Fruit fly (Drosophila melanogaster): Measurements from ENCODE around the gene CG11920.

The CG11920 gene

DNA sequence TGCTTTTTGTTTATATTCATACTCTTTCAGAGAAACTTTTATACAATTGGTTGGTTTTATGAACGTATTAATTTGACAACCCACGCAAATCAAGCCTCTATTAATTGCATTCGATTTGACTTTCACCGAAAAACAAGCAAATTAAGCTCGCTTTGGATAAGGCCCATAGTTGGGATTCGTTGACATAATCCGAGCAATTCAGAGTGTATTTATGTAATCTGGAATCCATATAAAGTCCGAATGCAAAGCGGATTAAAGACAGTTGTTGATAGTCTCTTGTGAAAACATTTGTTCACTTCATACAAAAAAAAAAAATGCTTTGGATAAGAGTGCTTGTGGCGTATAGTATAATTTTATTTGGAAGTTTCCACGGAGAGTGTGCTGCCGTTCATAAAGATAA lies 27.6 kb downstream of the CG11920 start, which contains the start of gene CG45095:
TSS of gene CG45095 (plus strand) at position 301 of the 400 bp plus-strand sequence.
- TF ChIP-seq vri (GFP tag; optimal IDR thresholded peaks at IDR 0.05): peak; percentile 57
- no peak for TF ChIP-seq CG11294 (GFP tag; IDR thresholded peaks at IDR 0.05)

DNA sequence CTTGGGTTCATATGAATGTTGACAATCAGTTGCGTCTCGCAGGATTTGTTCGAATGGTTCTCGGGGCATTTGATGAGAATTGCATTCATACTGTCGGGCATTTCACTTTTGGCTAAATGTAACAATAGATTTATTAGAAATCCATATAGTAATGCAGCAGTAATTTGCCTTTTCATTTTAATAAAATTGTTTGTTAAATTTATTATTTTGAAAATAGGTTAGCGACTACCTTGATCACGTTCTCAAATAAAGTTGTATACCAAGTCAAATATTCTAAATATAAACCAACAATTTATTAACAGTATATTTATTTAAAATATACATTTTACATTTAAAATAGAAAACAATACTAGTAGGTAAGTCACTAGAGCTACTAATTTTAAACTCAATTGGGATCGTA lies 34.3 kb downstream of the CG11920 start, which contains the start of gene CG34027:
TSS of gene CG34027 (minus strand) at position 101 of the 400 bp plus-strand sequence.
- TF ChIP-seq CG8632 (GFP tag; optimal IDR thresholded peaks at IDR 0.05): no peak
- TF ChIP-seq Eip93F (GFP tag; optimal IDR thresholded peaks at IDR 0.05): no peak
- TF ChIP-seq salr (GFP tag; optimal IDR thresholded peaks at IDR 0.05): no peak
- no peak for TF ChIP-seq topi (GFP tag; optimal IDR thresholded peaks at IDR 0.05)
- no peak for TF ChIP-seq CG10631 (GFP tag; optimal IDR thresholded peaks at IDR 0.05)
- no peak for TF ChIP-seq vri (GFP tag; optimal IDR thresholded peaks at IDR 0.05)
- no peak for TF ChIP-seq Hr38 (GFP tag; optimal IDR thresholded peaks at IDR 0.05)
- TF ChIP-seq Blimp-1 (GFP tag; optimal IDR thresholded peaks at IDR 0.05): no peak
- TF ChIP-seq Lpt (GFP tag; optimal IDR thresholded peaks at IDR 0.05): no peak
- no peak for TF ChIP-seq lz (GFP tag; optimal IDR thresholded peaks at IDR 0.05)
- no peak for TF ChIP-seq CG1621 (tag; optimal IDR thresholded peaks at IDR 0.05)
- no peak for TF ChIP-seq spab (GFP tag; optimal IDR thresholded peaks at IDR 0.05)

DNA sequence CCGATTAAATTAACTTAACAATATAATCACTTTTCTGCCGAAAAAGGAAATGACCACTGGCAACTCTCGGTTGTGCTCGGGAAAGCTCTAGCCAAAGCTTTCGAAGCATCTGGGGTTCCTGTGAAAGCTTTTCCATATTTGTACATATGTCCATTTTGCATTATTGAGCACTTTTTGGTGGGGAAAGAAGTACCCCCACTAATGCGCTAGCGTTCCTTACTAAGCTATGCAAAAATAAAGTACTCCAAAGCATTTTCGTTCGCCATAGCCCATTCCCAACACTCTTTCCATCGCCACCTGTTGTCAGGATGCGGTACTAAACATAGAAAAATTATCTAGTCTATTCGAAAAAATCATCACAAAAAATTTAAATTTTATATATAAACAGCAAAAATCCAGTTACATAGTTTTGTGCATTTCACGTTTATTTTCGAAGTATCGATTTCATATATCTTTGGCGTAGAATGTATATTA lies 37.8 kb downstream of the CG11920 start, which contains the start of gene Nepl16:
TSS of gene Nepl16 (minus strand) at position 51 of the 474 bp plus-strand sequence.
- TF ChIP-seq spab (GFP tag; optimal IDR thresholded peaks at IDR 0.05): no peak
- TF ChIP-seq fd85E (GFP tag; optimal IDR thresholded peaks at IDR 0.05): no peak
- TF ChIP-seq CG7368 (GFP tag; optimal IDR thresholded peaks at IDR 0.05): no peak
- no peak for TF ChIP-seq lz (GFP tag; optimal IDR thresholded peaks at IDR 0.05)
- TF ChIP-seq svp (GFP tag): no peak
- no peak for TF ChIP-seq CG11762 (GFP tag; optimal IDR thresholded peaks at IDR 0.05; ENCODE audit: insufficient read depth)
- no peak for TF ChIP-seq CG6792 (GFP tag; optimal IDR thresholded peaks at IDR 0.05)
- TF ChIP-seq Eip75B (GFP tag; optimal IDR thresholded peaks at IDR 0.05): no peak
- TF ChIP-seq dsx (GFP tag; optimal IDR thresholded peaks at IDR 0.05; ENCODE audit: poor library complexity, severe bottlenecking): no peak
- no peak for TF ChIP-seq Ets21C (GFP tag; optimal IDR thresholded peaks at IDR 0.05)
- no peak for TF ChIP-seq Sox15 (GFP tag; optimal IDR thresholded peaks at IDR 0.05)
- TF ChIP-seq vri (GFP tag; optimal IDR thresholded peaks at IDR 0.05): no peak
- no peak for TF ChIP-seq CG8632 (GFP tag; optimal IDR thresholded peaks at IDR 0.05)

DNA sequence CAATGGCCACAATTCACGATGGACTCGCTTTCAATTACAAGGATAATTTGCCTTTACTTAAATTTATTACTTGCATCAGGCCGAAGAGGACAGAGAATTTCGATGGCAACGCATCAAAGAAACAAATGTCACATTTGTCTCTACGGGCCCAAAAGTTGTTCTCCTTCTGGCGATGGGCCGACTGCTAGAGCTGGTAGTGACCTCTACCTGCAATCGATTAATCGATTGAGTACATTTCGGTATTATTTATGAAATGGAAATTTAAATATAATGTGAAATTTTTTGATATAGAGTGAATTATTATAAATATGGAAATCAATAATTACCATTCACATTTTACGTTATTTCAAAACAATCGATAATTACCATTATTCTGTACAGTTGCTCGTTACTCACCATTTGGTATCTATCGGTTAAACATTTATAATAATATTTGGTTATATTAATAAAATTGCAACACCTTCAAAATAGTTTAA lies 48.1 kb downstream of the CG11920 start, which contains the start of the genes CG31510 and TTLL5:
TSS of gene CG31510 (minus strand) at position 185 of the 476 bp plus-strand sequence.
TSS of gene TTLL5 (minus strand) at position 185 of the 476 bp plus-strand sequence.
- no peak for TF ChIP-seq esn (GFP tag; optimal IDR thresholded peaks at IDR 0.05)
- TF ChIP-seq cyc (GFP tag; optimal IDR thresholded peaks at IDR 0.05): no peak
- no peak for TF ChIP-seq Smox (GFP tag; optimal IDR thresholded peaks at IDR 0.05)
- no peak for TF ChIP-seq CG34406 (GFP tag; optimal IDR thresholded peaks at IDR 0.05)
- TF ChIP-seq pdm3 (GFP tag; optimal IDR thresholded peaks at IDR 0.05): no peak

DNA sequence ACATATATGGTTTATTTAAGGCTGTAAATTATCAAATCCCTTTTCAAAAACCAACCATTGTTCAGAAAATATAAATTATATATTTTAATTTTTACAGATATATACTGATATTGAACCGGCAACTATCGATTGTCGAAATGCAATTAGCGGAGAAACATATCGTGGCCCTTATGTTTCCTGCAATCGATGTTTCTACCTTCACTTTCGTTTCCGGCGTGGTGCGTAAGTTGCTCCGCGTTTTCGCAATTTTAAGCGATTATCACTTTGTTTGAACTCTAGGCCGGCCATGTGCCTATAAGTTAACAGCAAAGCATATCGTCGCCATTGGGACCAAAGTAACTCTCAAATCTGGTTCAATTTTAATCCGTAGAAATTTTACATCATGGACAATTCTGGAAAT lies 48.6 kb downstream of the CG11920 start, which contains the start of gene vig2:
TSS of gene vig2 (plus strand) at position 112 of the 400 bp plus-strand sequence.
- TF ChIP-seq esn (GFP tag; optimal IDR thresholded peaks at IDR 0.05): peak; percentile 25
- TF ChIP-seq CG8632 (GFP tag; optimal IDR thresholded peaks at IDR 0.05): peak; percentile 7
- peak; percentile 10 for TF ChIP-seq acj6 (GFP tag; optimal IDR thresholded peaks at IDR 0.05)
- peak; percentile 59 for TF ChIP-seq Eip78C (GFP tag)
- TF ChIP-seq CG6854 (GFP tag; optimal IDR thresholded peaks at IDR 0.05): peak; percentile 6
- peak; percentile 30 for TF ChIP-seq CG11902 (GFP tag; optimal IDR thresholded peaks at IDR 0.05)
- peak; percentile 8 for TF ChIP-seq CG34406 (GFP tag; optimal IDR thresholded peaks at IDR 0.05)
- peak; percentile 26 for TF ChIP-seq CG10631 (GFP tag; optimal IDR thresholded peaks at IDR 0.05)
- peak; percentile 14 for TF ChIP-seq Blimp-1 (GFP tag; optimal IDR thresholded peaks at IDR 0.05)
- TF ChIP-seq topi (GFP tag; optimal IDR thresholded peaks at IDR 0.05): peak; percentile 31
- TF ChIP-seq cyc (GFP tag; optimal IDR thresholded peaks at IDR 0.05): peak; percentile 22

All from whole organism, prepupa.